Fruit fly (Drosophila melanogaster): Measurements from ENCODE around the gene plh.

- TF ChIP-seq ttk (GFP tag; IDR thresholded peaks at IDR 0.05) (peak; percentile 23; the same call in 1 of the 2 replicates), usp (GFP tag; optimal IDR thresholded peaks at IDR 0.05) (no peak), BtbVII (GFP tag; optimal IDR thresholded peaks at IDR 0.05) (no peak), mld (GFP tag; IDR thresholded peaks at IDR 0.05; ENCODE audit: partially characterized antibody) (no peak), CG14965 (GFP tag; optimal IDR thresholded peaks at IDR 0.05; ENCODE audit: borderline replicate concordance) (no peak), fd96Cb (tag; optimal IDR thresholded peaks at IDR 0.05) (no peak), crc (GFP tag; optimal IDR thresholded peaks at IDR 0.05) (no peak), sr (GFP tag; IDR thresholded peaks at IDR 0.05) (no peak)
Measured at dm6 chr3R:5041408-5041807, 30.6 kb upstream of the plh start.
